Fruit fly (Drosophila melanogaster) whole organism, embryonic: Measurements from ENCODE around the gene Jon66Cii.

Experiments used
- Antp ChIP-seq: fragments of 200-800 bp; sonication (Bioruptor generic); optimal IDR thresholded peaks from 3 replicates; lab custom pipeline; 2016; ENCODE audit warnings: missing biosample characterization, missing genetic modification characterization
- Atf3 ChIP-seq: fragments of 200-800 bp; sonication (Bioruptor generic); optimal IDR thresholded peaks from 3 replicates; lab custom pipeline; 2016; ENCODE audit warnings: missing biosample characterization, missing genetic modification characterization
- BEAF-32 ChIP-seq: fragments of 200-800 bp; sonication (Bioruptor generic); optimal IDR thresholded peaks from 3 replicates; lab custom pipeline; 2017; ENCODE audit warnings: missing biosample characterization, missing genetic modification characterization, mild to moderate bottlenecking, moderate library complexity, missing genetic modification reagents
- CG10267 ChIP-seq: fragments of 200-800 bp; sonication (Bioruptor generic); optimal IDR thresholded peaks from 2 replicates; lab custom pipeline; 2018; ENCODE audit warnings: missing biosample characterization, mild to moderate bottlenecking, missing genetic modification characterization, moderate library complexity
- CG10321 ChIP-seq: fragments of 200-800 bp; sonication (Bioruptor generic); IDR thresholded peaks from 2 replicates; pipeline ENCODE4 v1.3.6; 2022; ENCODE audit warnings: missing biosample characterization, missing genetic modification characterization
- CG10366 ChIP-seq: fragments of 200-800 bp; sonication (Bioruptor generic); IDR thresholded peaks from 2 replicates; pipeline ENCODE4 v1.3.6; 2022; ENCODE audit warnings: missing biosample characterization, missing genetic modification characterization
- CG10543 ChIP-seq: fragments of 200-800 bp; sonication (Bioruptor generic); optimal IDR thresholded peaks from 3 replicates; lab custom pipeline; 2017; ENCODE audit warnings: missing biosample characterization, mild to moderate bottlenecking, missing genetic modification characterization, moderate library complexity
- CG10565 ChIP-seq: fragments of 200-800 bp; sonication (Bioruptor generic); optimal IDR thresholded peaks from 3 replicates; lab custom pipeline; 2016; ENCODE audit warnings: missing biosample characterization, mild to moderate bottlenecking, missing genetic modification characterization
- CG11723 ChIP-seq: fragments of 200-800 bp; sonication (Bioruptor generic); optimal IDR thresholded peaks from 2 replicates; lab custom pipeline; 2017; ENCODE audit warnings: missing biosample characterization, mild to moderate bottlenecking, missing genetic modification characterization
- CG12942 ChIP-seq: fragments of 200-800 bp; sonication (Bioruptor generic); optimal IDR thresholded peaks from 3 replicates; lab custom pipeline; 2016; ENCODE audit warnings: missing biosample characterization, missing genetic modification characterization
- CG13775 ChIP-seq: fragments of 200-800 bp; sonication (Bioruptor generic); optimal IDR thresholded peaks from 3 replicates; lab custom pipeline; 2017; ENCODE audit warnings: missing biosample characterization, mild to moderate bottlenecking, missing genetic modification characterization
- CG13894 ChIP-seq: fragments of 200-800 bp; sonication (Bioruptor generic); optimal IDR thresholded peaks from 3 replicates; lab custom pipeline; 2018; ENCODE audit warnings: missing biosample characterization, mild to moderate bottlenecking, missing genetic modification characterization, moderate library complexity
- CG14860 ChIP-seq: fragments of 200-800 bp; sonication (Bioruptor generic); IDR thresholded peaks from 3 replicates; pipeline ENCODE4 v1.3.6; 2022; ENCODE audit warnings: missing biosample characterization, missing genetic modification characterization; ENCODE audit not compliant: partially characterized antibody
- CG2199 ChIP-seq: fragments of 200-800 bp; sonication (Bioruptor generic); IDR thresholded peaks from 3 replicates; pipeline ENCODE4 v1.3.6; 2022; ENCODE audit warnings: missing biosample characterization, missing genetic modification characterization
- CG2875 ChIP-seq: fragments of 200-800 bp; sonication (Bioruptor generic); optimal IDR thresholded peaks from 2 replicates; lab custom pipeline; 2017; ENCODE audit warnings: missing biosample characterization, mild to moderate bottlenecking, missing genetic modification characterization, missing genetic modification reagents
- CG3163 ChIP-seq: fragments of 200-800 bp; sonication (Bioruptor generic); optimal IDR thresholded peaks from 3 replicates; lab custom pipeline; 2016; ENCODE audit warnings: missing biosample characterization, missing genetic modification characterization
- CG32772 ChIP-seq: fragments of 200-800 bp; sonication (Bioruptor generic); IDR thresholded peaks from 2 replicates; pipeline ENCODE4 v1.3.6; 2022; ENCODE audit warnings: missing biosample characterization, missing genetic modification characterization
- CG4404 ChIP-seq: fragments of 200-800 bp; sonication (Bioruptor generic); IDR thresholded peaks from 2 replicates; pipeline ENCODE4 v1.3.6; 2022; ENCODE audit warnings: missing biosample characterization, missing genetic modification characterization
- CG6272 ChIP-seq: fragments of 200-800 bp; sonication (Bioruptor generic); IDR thresholded peaks from 2 replicates; pipeline ENCODE4 v1.3.6; 2022; ENCODE audit warnings: missing biosample characterization, missing genetic modification characterization
- CG6654 ChIP-seq: fragments of 200-800 bp; sonication (Bioruptor generic); optimal IDR thresholded peaks from 2 replicates; lab custom pipeline; 2017; ENCODE audit warnings: missing biosample characterization, mild to moderate bottlenecking, missing genetic modification characterization
- CG6791 ChIP-seq: fragments of 200-800 bp; sonication (Bioruptor generic); IDR thresholded peaks from 3 replicates; pipeline ENCODE4 v1.3.6; 2022; ENCODE audit warnings: missing biosample characterization, missing genetic modification characterization; ENCODE audit not compliant: partially characterized antibody
- CG6854 ChIP-seq: fragments of 200-800 bp; sonication (Bioruptor generic); optimal IDR thresholded peaks from 3 replicates; lab custom pipeline; 2017; ENCODE audit warnings: missing biosample characterization, mild to moderate bottlenecking, missing genetic modification characterization
- CG7271 ChIP-seq: fragments of 200-800 bp; sonication (Bioruptor generic); optimal IDR thresholded peaks from 2 replicates; lab custom pipeline; 2018; ENCODE audit warnings: missing biosample characterization, mild to moderate bottlenecking, missing genetic modification characterization, moderate library complexity
- CG8089 ChIP-seq: fragments of 200-800 bp; sonication (Bioruptor generic); optimal IDR thresholded peaks from 3 replicates; lab custom pipeline; 2016; ENCODE audit warnings: missing biosample characterization, missing genetic modification characterization
- CG8388 ChIP-seq: fragments of 200-800 bp; sonication (Bioruptor generic); optimal IDR thresholded peaks from 2 replicates; lab custom pipeline; 2019; ENCODE audit warnings: missing biosample characterization, mild to moderate bottlenecking, missing genetic modification characterization, moderate library complexity
- CG9609 ChIP-seq: fragments of 200-800 bp; sonication (Bioruptor generic); optimal IDR thresholded peaks from 3 replicates; lab custom pipeline; 2016; ENCODE audit warnings: missing biosample characterization, missing genetic modification characterization
- Doc2 ChIP-seq: fragments of 200-800 bp; sonication (Bioruptor generic); IDR thresholded peaks from 2 replicates; pipeline ENCODE4 v1.3.6; 2022; ENCODE audit warnings: missing biosample characterization, missing genetic modification characterization
- Fer1 ChIP-seq: fragments of 200-800 bp; sonication (Bioruptor generic); optimal IDR thresholded peaks from 2 replicates; lab custom pipeline; 2017; ENCODE audit warnings: missing biosample characterization, mild to moderate bottlenecking, missing genetic modification characterization
- Hr51 ChIP-seq, 2 experiments: fragments of 200-800 bp; sonication (Bioruptor generic); optimal IDR thresholded peaks; 2 replicates in 1 of 2; 3 replicates in 1 of 2; lab custom pipeline; 2016 to 2018; ENCODE audit warnings: missing biosample characterization in 2 of 2, missing genetic modification characterization in 2 of 2, mild to moderate bottlenecking in 1 of 2, moderate library complexity in 1 of 2
- Meics ChIP-seq: fragments of 200-800 bp; sonication (Bioruptor generic); optimal IDR thresholded peaks from 2 replicates; lab custom pipeline; 2017; ENCODE audit warnings: missing biosample characterization, mild to moderate bottlenecking, missing genetic modification characterization
- Nf-YB ChIP-seq: fragments of 200-800 bp; sonication (Bioruptor generic); optimal IDR thresholded peaks from 3 replicates; lab custom pipeline; 2019; ENCODE audit warnings: missing biosample characterization, mild to moderate bottlenecking, missing genetic modification characterization, moderate library complexity
- Rfx ChIP-seq: fragments of 200-800 bp; sonication (Bioruptor generic); IDR thresholded peaks from 2 replicates; pipeline ENCODE4 v1.3.6; 2022; ENCODE audit warnings: missing biosample characterization, missing genetic modification characterization
- Xrp1 ChIP-seq: fragments of 200-800 bp; sonication (Bioruptor generic); IDR thresholded peaks from 2 replicates; pipeline ENCODE4 v1.3.6; 2022; ENCODE audit warnings: missing biosample characterization, missing genetic modification characterization
- ab ChIP-seq: fragments of 200-800 bp; sonication (Bioruptor generic); optimal IDR thresholded peaks from 2 replicates; lab custom pipeline; 2016; ENCODE audit warnings: missing biosample characterization, missing genetic modification characterization
- ac ChIP-seq: fragments of 200-800 bp; sonication (Bioruptor generic); optimal IDR thresholded peaks from 3 replicates; lab custom pipeline; 2017; ENCODE audit warnings: missing biosample characterization, mild to moderate bottlenecking, missing genetic modification characterization
- bigmax ChIP-seq: fragments of 200-800 bp; sonication (Bioruptor generic); optimal IDR thresholded peaks from 2 replicates; lab custom pipeline; 2018; ENCODE audit warnings: missing biosample characterization, mild to moderate bottlenecking, missing genetic modification characterization
- bowl ChIP-seq: fragments of 200-800 bp; sonication (Bioruptor generic); IDR thresholded peaks from 2 replicates; pipeline ENCODE4 v1.3.6; 2022; ENCODE audit warnings: missing biosample characterization, missing genetic modification characterization
- fu2 ChIP-seq: fragments of 200-800 bp; sonication (Bioruptor generic); optimal IDR thresholded peaks from 2 replicates; lab custom pipeline; 2016; ENCODE audit warnings: missing biosample characterization, missing genetic modification characterization
- gsb ChIP-seq: fragments of 200-800 bp; sonication (Bioruptor generic); IDR thresholded peaks from 2 replicates; pipeline ENCODE4 v1.3.6; 2022; ENCODE audit warnings: missing biosample characterization, missing genetic modification characterization
- lmd ChIP-seq: fragments of 200-800 bp; sonication (Bioruptor generic); IDR thresholded peaks from 2 replicates; pipeline ENCODE4 v1.3.6; 2022; ENCODE audit warnings: missing biosample characterization, missing genetic modification characterization
- maf-S ChIP-seq: fragments of 200-800 bp; sonication (Bioruptor generic); optimal IDR thresholded peaks from 2 replicates; lab custom pipeline; 2016; ENCODE audit warnings: missing biosample characterization, missing genetic modification characterization
- pan ChIP-seq, 4 experiments: fragments of >200 bp in 3 of 4; fragments of 200-800 bp in 1 of 4; sonication (Bioruptor generic) in 1 of 4; optimal IDR thresholded peaks in 3 of 4; IDR thresholded peaks in 1 of 4; 2 replicates each; pipeline versions ENCODE4 v1.3.6 to Lab custom; 2017 to 2022; ENCODE audit warnings: missing biosample characterization in 2 of 4, missing genetic modification characterization in 2 of 4, mixed read lengths in 1 of 4
- pho ChIP-seq: fragments of 200-800 bp; sonication (Bioruptor generic); optimal IDR thresholded peaks from 2 replicates; lab custom pipeline; 2016; ENCODE audit warnings: missing biosample characterization, missing genetic modification characterization
- sim ChIP-seq: fragments of 200-800 bp; sonication (Bioruptor generic); IDR thresholded peaks from 2 replicates; pipeline ENCODE4 v1.3.6; 2022; ENCODE audit warnings: missing biosample characterization, missing genetic modification characterization
- unpg ChIP-seq: fragments of 200-800 bp; sonication (Bioruptor generic); optimal IDR thresholded peaks from 3 replicates; lab custom pipeline; 2018; ENCODE audit warnings: missing biosample characterization, mild to moderate bottlenecking, missing genetic modification characterization, moderate library complexity
- usp ChIP-seq: fragments of >200 bp; optimal IDR thresholded peaks from 2 replicates; lab custom pipeline; 2017; ENCODE audit warnings: missing biosample characterization, missing genetic modification characterization
- vnd ChIP-seq: fragments of 200-800 bp; sonication (Bioruptor generic); IDR thresholded peaks from 3 replicates; pipeline ENCODE4 v1.3.6; 2022; ENCODE audit warnings: missing biosample characterization, missing genetic modification characterization; ENCODE audit not compliant: partially characterized antibody
- wdn ChIP-seq: fragments of 200-800 bp; sonication (Bioruptor generic); IDR thresholded peaks from 2 replicates; pipeline ENCODE4 v1.3.6; 2022; ENCODE audit warnings: missing biosample characterization, missing genetic modification characterization

Jon66Cii gene

DNA sequence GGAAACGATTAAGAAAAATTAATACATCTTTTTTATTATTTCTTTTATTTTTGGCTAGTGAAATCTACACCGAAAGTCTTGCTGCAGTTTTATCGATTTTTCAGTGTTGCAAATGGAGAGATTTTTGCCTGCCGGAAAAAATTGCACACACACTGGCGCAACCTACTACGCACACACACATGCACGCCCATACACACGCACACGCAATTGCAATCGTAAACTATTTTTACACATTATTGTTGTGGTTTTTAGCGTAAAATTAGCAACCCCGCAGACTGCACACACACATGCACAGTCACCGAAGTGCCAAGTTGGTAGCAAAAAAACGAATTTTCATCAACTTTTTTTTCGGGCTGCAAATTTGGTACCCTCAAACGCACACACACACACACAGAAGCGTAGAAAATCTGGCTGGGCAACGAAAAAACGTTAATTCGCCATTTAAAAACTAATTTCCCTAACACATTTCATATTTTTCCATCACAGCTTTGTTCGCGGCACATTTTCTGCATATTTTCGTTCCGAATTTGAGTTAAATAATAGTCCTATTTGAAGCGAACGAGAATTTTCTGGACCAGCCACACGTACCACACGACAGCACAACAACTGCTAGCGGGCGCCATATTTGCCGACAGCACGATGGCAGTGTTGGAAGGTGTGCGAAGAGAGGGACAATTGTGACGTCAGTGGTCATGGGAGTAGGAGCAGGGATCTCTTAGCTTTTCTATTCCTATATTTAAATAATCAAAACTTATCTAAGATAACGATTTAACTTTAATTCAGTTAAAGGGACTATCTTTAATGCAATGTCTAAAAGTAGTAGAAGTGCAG lies 48.5 kb upstream of the Jon66Cii start, which contains the start of gene Unr (continued):
- TF ChIP-seq ab (peak; percentile 61), ac (GFP tag; lab: Kevin White, UChicago) (no peak), sim (GFP tag; lab: Robert Waterston, UW) (peak; percentile 44; the same call in 1 of the 2 replicates), pan (optimal IDR thresholded peaks at IDR 0.05; lab: Kevin White, UChicago) (no peak), pan (GFP tag; optimal IDR thresholded peaks at IDR 0.05 in 1 of 2, IDR thresholded peaks at IDR 0.05 in 1 of 2) (peak in 1 of 2 experiments; percentile 85), Antp (GFP tag; lab: Kevin White, UChicago) (peak; percentile 82), CG3163 (GFP tag; lab: Kevin White, UChicago) (peak; percentile 62), vnd (GFP tag; lab: Robert Waterston, UW) (no peak), CG8089 (GFP tag; lab: Kevin White, UChicago) (peak; percentile 52), CG10543 (GFP tag; lab: Kevin White, UChicago) (peak; percentile 78), BEAF-32 (GFP tag; lab: Kevin White, UChicago) (peak; percentile 37), bowl (GFP tag; lab: Robert Waterston, UW) (peak; percentile 60; the same call in 1 of the 2 replicates), CG9609 (GFP tag; lab: Kevin White, UChicago) (peak; percentile 74), maf-S (GFP tag; lab: Kevin White, UChicago) (peak; percentile 77), gsb (peak; percentile 42; the same call in 1 of the 2 replicates), CG10366 (peak; percentile 77), Fer1 (peak; percentile 81), CG2199 (GFP tag; lab: Robert Waterston, UW) (no peak; the same call in 2 of the 3 replicates), CG8388 (GFP tag; lab: Kevin White, UChicago) (peak; percentile 66), pho (GFP tag; lab: Kevin White, UChicago) (peak; percentile 84), Nf-YB (peak; percentile 20), fu2 (GFP tag; lab: Kevin White, UChicago) (peak; percentile 76), CG13775 (GFP tag; lab: Kevin White, UChicago) (peak; percentile 67), CG32772 (no peak; the same call in 1 of the 2 replicates), CG10321 (GFP tag; lab: Robert Waterston, UW) (peak; percentile 27; the same call in 1 of the 2 replicates), Meics (GFP tag; lab: Kevin White, UChicago) (peak; percentile 79), usp (GFP tag; lab: Kevin White, UChicago) (no peak), CG7271 (tag; lab: Kevin White, UChicago) (no peak), unpg (GFP tag; lab: Kevin White, UChicago) (peak; percentile 75), CG11723 (peak; percentile 57), Doc2 (GFP tag; lab: Robert Waterston, UW) (no peak), wdn (GFP tag; lab: Robert Waterston, UW) (peak; percentile 77), CG14860 (GFP tag; lab: Robert Waterston, UW) (peak; percentile 15; the same call in 1 of the 3 replicates), CG4404 (GFP tag; lab: Robert Waterston, UW) (no peak), Atf3 (peak; percentile 74), CG13894 (tag; lab: Kevin White, UChicago) (no peak), CG6854 (peak; percentile 65), lmd (GFP tag; lab: Robert Waterston, UW) (peak; percentile 85), CG2875 (GFP tag; lab: Kevin White, UChicago) (peak; percentile 66), CG6791 (GFP tag; lab: Robert Waterston, UW) (no peak), CG10565 (GFP tag; lab: Kevin White, UChicago) (no peak), CG10267 (tag; lab: Kevin White, UChicago) (peak; percentile 93), CG12942 (GFP tag; lab: Kevin White, UChicago) (peak; percentile 76), Xrp1 (GFP tag; lab: Robert Waterston, UW) (peak; percentile 82), bigmax (GFP tag; lab: Kevin White, UChicago) (no peak), CG6272 (no peak), Hr51 (GFP tag; optimal IDR thresholded peaks at IDR 0.05; lab: Kevin White, UChicago) (peak; percentile 77 to 86), Rfx (GFP tag; lab: Robert Waterston, UW) (peak; percentile 92), CG6654 (GFP tag; lab: Kevin White, UChicago) (peak; percentile 4)
